Fruit fly (Drosophila melanogaster) whole organism, prepupa: Measurements from ENCODE around the gene escl.

Experiments used
- CG1621 ChIP-seq: fragments of 200-800 bp; sonication (Bioruptor generic); optimal IDR thresholded peaks from 3 replicates; lab custom pipeline; 2018; ENCODE audit warnings: missing biosample characterization, mild to moderate bottlenecking, missing genetic modification characterization
- CG7368 ChIP-seq: fragments of 200-800 bp; sonication (Bioruptor generic); optimal IDR thresholded peaks from 3 replicates; lab custom pipeline; 2016; ENCODE audit warnings: missing biosample characterization, missing genetic modification characterization
- CG8119 ChIP-seq: fragments of 200-800 bp; sonication (Bioruptor generic); IDR thresholded peaks from 3 replicates; pipeline ENCODE4 v1.3.6; 2022; ENCODE audit warnings: missing biosample characterization, missing genetic modification characterization
- CG9139 ChIP-seq: fragments of 200-800 bp; sonication (Bioruptor generic); optimal IDR thresholded peaks from 3 replicates; lab custom pipeline; 2017; ENCODE audit warnings: missing biosample characterization, mild to moderate bottlenecking, missing genetic modification characterization
- Eip75B ChIP-seq: fragments of 200-800 bp; sonication (Bioruptor generic); optimal IDR thresholded peaks from 3 replicates; lab custom pipeline; 2016; ENCODE audit warnings: missing biosample characterization, missing genetic modification characterization
- Gug ChIP-seq: fragments of 200-800 bp; sonication (Bioruptor generic); IDR thresholded peaks from 2 replicates; pipeline ENCODE4 v1.3.6; 2022; ENCODE audit warnings: missing biosample characterization, missing genetic modification characterization
- Hr38 ChIP-seq: sonication (Bioruptor generic); optimal IDR thresholded peaks from 2 replicates; lab custom pipeline; 2016; ENCODE audit warnings: missing biosample characterization, missing genetic modification characterization
- Lpt ChIP-seq: fragments of 200-800 bp; sonication (Bioruptor generic); optimal IDR thresholded peaks from 3 replicates; lab custom pipeline; 2016; ENCODE audit warnings: missing biosample characterization, missing genetic modification characterization
- cyc ChIP-seq: fragments of 200-800 bp; sonication (Bioruptor generic); optimal IDR thresholded peaks from 3 replicates; lab custom pipeline; 2016; ENCODE audit warnings: missing biosample characterization, missing genetic modification characterization
- eg ChIP-seq: fragments of 200-800 bp; sonication (Bioruptor generic); IDR thresholded peaks from 3 replicates; pipeline ENCODE4 v1.3.6; 2022; ENCODE audit warnings: missing biosample characterization, missing genetic modification characterization
- svp ChIP-seq: fragments of 200-800 bp; sonication (Bioruptor generic); peaks from one replicate; lab custom pipeline; 2016; ENCODE audit warnings: missing biosample characterization, missing genetic modification characterization
- topi ChIP-seq: fragments of 200-800 bp; sonication (Bioruptor generic); optimal IDR thresholded peaks from 3 replicates; lab custom pipeline; 2016; ENCODE audit warnings: missing biosample characterization, missing genetic modification characterization

dm6 chr2L:12007853-12008252 is 17.1 kb downstream of the escl start, which contains the start of gene Rh5:
- TF ChIP-seq eg (GFP tag; lab: Robert Waterston, UW): no peak
- TF ChIP-seq CG1621 (tag; lab: Kevin White, UChicago): no peak
- TF ChIP-seq CG7368 (GFP tag; lab: Kevin White, UChicago): no peak
- no peak for TF ChIP-seq svp (GFP tag; lab: Kevin White, UChicago)
- TF ChIP-seq cyc: no peak
- TF ChIP-seq topi (GFP tag; lab: Kevin White, UChicago): no peak
- TF ChIP-seq CG8119: no peak
- TF ChIP-seq CG9139 (GFP tag; lab: Kevin White, UChicago): no peak
- no peak for TF ChIP-seq Eip75B (GFP tag; lab: Kevin White, UChicago)
- TF ChIP-seq Hr38: no peak
- TF ChIP-seq Gug (GFP tag; lab: Robert Waterston, UW): no peak
- TF ChIP-seq Lpt (GFP tag; lab: Kevin White, UChicago): no peak
